Worm (Caenorhabditis elegans): Measurements from ENCODE around the gene fbxa-141.

- TF ChIP-seq pha-4 (tag; optimal IDR thresholded peaks at IDR 0.05) = no peak
- TF ChIP-seq ZK546.5 (tag; optimal IDR thresholded peaks at IDR 0.05) = no peak
- no peak for TF ChIP-seq zag-1 (tag; optimal IDR thresholded peaks at IDR 0.05)
- no peak for TF ChIP-seq nhr-11 (tag; optimal IDR thresholded peaks at IDR 0.05)
- TF ChIP-seq fos-1 (tag; optimal IDR thresholded peaks at IDR 0.05) = no peak
- no peak for TF ChIP-seq tbx-2 (tag; optimal IDR thresholded peaks at IDR 0.05)
- no peak for TF ChIP-seq nhr-76 (tag; optimal IDR thresholded peaks at IDR 0.05)
- TF ChIP-seq unc-39 (tag; optimal IDR thresholded peaks at IDR 0.05) = no peak
- TF ChIP-seq nhr-77 (tag; optimal IDR thresholded peaks at IDR 0.05) = no peak
- no peak for TF ChIP-seq elt-2 (tag; optimal IDR thresholded peaks at IDR 0.05)
- TF ChIP-seq aly-2 (tag; optimal IDR thresholded peaks at IDR 0.05) = no peak
- TF ChIP-seq ceh-82 (tag; optimal IDR thresholded peaks at IDR 0.05) = no peak
- TF ChIP-seq lin-15B (tag; optimal IDR thresholded peaks at IDR 0.05) = no peak
These were observed 43.7 kb upstream of the fbxa-141 start for ce11 chrX:14556403-14556802.
